Worm (Caenorhabditis elegans): ENCODE results near the gene aqp-4.
A peak's percentile ranks its signal among the peaks of the same experiment; 100 is the strongest.

Gene aqp-4

DNA sequence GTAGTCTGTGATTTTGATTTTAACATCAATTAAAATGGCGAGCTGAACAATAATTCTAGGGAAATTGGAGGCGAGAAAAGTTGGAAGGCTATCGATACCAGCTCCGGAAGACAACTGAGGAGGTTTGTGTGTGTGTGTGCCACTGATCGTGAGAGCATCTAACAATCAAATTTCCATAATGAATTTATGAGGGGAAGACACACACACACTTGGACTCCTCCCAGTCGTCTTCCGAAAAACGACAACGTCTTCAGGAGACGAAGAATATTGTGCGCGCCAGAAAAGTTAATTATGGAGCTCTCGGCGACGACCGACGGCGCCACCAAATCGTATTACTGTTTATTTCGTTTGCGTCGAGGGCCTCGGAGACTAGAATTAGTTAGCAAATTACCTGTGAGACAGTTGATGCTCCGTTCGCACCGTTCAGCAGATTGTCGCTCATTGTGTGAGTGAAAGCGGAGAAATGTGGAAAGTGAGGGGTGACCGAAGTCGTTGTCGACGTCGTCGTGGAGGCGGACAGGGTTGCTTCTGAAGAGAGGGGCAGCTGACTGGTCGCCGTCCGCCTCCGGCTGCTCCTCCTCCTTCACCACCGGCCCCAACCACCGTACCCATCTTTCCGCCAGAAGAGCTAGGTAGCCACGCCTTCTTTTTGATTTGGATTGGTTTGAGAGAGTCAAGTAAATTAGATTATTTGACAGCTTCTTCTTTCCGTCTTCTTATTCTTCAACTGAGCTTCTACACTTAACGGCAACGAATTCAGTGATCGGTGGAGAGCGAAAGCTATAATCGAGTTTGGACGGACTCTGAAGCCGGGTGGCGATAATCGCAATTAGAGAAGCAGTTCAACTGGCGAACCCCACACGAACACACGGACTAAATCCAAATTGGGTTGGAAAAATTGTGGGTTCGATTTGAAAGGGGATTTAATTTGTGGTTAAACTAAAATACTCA is 31.7 kb downstream of the aqp-4 start, which contains the start of gene unc-42 (continued):
- TF ChIP-seq mes-2 (tag; optimal IDR thresholded peaks at IDR 0.05; ENCODE audit: poor library complexity, severe bottlenecking) (no peak), D1046.2 (GFP tag; IDR thresholded peaks at IDR 0.05) (no peak), saeg-2 (GFP tag; IDR thresholded peaks at IDR 0.05) (no peak), nhr-237 (tag; optimal IDR thresholded peaks at IDR 0.05) (no peak), php-3 (GFP tag; IDR thresholded peaks at IDR 0.05) (no peak), cey-2 (tag; optimal IDR thresholded peaks at IDR 0.05; ENCODE audit: borderline replicate concordance, insufficient read depth) (no peak), nhr-76 (tag; optimal IDR thresholded peaks at IDR 0.05) (no peak), dmd-9 (GFP tag; IDR thresholded peaks at IDR 0.05) (no peak), pha-4 (GFP tag; IDR thresholded peaks at IDR 0.05) (no peak), pha-4 (tag; optimal IDR thresholded peaks at IDR 0.05) (no peak), arid-1 (GFP tag; conservative IDR thresholded peaks at IDR 0.05) (no peak), vab-7 (GFP tag; IDR thresholded peaks at IDR 0.05) (no peak), T26A8.4 (GFP tag; IDR thresholded peaks at IDR 0.05) (no peak), sdz-12 (GFP tag; optimal IDR thresholded peaks at IDR 0.05) (no peak), lir-3 (tag; optimal IDR thresholded peaks at IDR 0.05) (no peak), fkh-10 (GFP tag; optimal IDR thresholded peaks at IDR 0.05) (peak; percentile 73), hif-1 (tag; optimal IDR thresholded peaks at IDR 0.05) (no peak), dmd-6 (GFP tag; IDR thresholded peaks at IDR 0.05) (no peak)

DNA sequence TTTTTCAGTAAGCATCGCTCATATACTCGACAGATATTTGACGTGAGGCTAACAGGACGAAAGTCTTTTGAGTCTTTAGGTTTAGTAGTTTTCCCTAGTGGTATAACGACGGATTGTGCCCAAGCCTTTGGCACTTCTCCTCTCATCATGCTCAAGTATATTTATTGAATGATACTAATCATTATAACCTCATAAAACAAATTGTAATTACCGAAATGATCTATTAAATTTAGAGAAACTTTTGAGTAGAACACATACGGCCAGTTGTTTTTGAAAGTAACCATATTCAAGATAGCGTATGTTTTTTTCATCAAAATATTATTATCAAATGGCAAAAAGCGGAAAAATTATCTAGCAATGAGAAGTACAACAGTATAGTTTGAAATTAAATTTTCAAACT is 34.0 kb downstream of the aqp-4 start:
- no peak for TF ChIP-seq daf-8 (GFP tag; IDR thresholded peaks at IDR 0.05)
- no peak for TF ChIP-seq Y5F2A.4 (GFP tag; optimal IDR thresholded peaks at IDR 0.05)
- TF ChIP-seq egl-27 (tag; optimal IDR thresholded peaks at IDR 0.05) = no peak
- no peak for TF ChIP-seq R02D3.7 (tag; optimal IDR thresholded peaks at IDR 0.05)
- TF ChIP-seq saeg-2 (GFP tag; IDR thresholded peaks at IDR 0.05) = no peak
- TF ChIP-seq gei-8 (GFP tag; optimal IDR thresholded peaks at IDR 0.05) = no peak
- TF ChIP-seq ceh-62 (tag; optimal IDR thresholded peaks at IDR 0.05) = no peak
- no peak for TF ChIP-seq lin-15B (tag; optimal IDR thresholded peaks at IDR 0.05)
- TF ChIP-seq zip-2 (tag; optimal IDR thresholded peaks at IDR 0.05) = no peak
- TF ChIP-seq pqm-1 (tag; optimal IDR thresholded peaks at IDR 0.05) = no peak
- TF ChIP-seq ces-1 (GFP tag; optimal IDR thresholded peaks at IDR 0.05) = no peak
- TF ChIP-seq vab-7 (GFP tag; IDR thresholded peaks at IDR 0.05) = no peak
- TF ChIP-seq hif-1 (tag; optimal IDR thresholded peaks at IDR 0.05) = no peak
- TF ChIP-seq ceh-32 (tag; optimal IDR thresholded peaks at IDR 0.05; ENCODE audit: poor library complexity) = no peak

DNA sequence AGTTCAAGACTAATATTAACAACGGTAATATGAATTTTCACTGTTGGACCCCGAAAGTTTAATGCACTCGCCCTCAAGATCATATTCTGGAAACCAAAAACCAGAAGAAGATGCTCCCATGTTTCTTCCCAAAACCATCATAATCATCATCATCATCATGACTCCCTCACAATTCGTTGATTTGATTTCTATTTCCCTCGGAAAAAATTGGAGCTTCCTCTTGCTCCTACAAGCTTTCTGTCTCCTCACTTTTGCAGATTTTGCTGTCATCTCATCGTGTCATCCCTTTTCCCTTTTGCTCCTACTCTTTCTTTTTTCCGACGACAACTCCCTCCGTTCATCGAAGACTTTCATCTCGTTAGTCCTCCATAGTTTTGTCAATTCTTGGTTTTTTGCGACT is 34.6 kb downstream of the aqp-4 start, which contains the start of gene F46B6.2:
Gene F46B6.2 (plus strand): TSS at position 316 of the 400 bp plus-strand sequence.
- TF ChIP-seq lin-29 (GFP tag; IDR thresholded peaks at IDR 0.05) (no peak), ctbp-1 (GFP tag; IDR thresholded peaks at IDR 0.05) (0 out of 2 replicates have a peak, but pooled peaks have one; percentile 40)

DNA sequence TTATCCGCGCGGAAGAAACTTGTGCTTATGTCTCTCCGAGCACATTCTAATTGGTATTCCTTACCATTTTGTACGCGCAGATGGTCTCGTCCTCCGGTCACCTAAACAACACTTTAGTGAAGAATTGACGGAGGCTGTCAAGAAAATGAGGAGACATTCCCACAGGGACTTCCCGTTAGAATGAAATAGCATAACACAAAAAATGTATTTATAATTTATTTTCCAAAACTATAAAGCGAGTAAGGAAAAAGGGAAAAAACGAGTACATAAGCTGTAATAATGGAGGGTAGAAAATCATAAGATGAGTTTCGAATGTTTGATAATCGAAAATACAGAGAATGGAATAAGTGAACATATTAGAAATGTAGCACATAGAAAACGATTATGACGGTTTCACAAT is 38.4 kb downstream of the aqp-4 start, which contains the start of gene F46B6.12:
Gene F46B6.12 (minus strand): TSS at position 101 of the 400 bp plus-strand sequence.
- TF ChIP-seq madf-5 (GFP tag; IDR thresholded peaks at IDR 0.05) (no peak), T26A8.4 (GFP tag; IDR thresholded peaks at IDR 0.05) (no peak), unc-62 (GFP tag; optimal IDR thresholded peaks at IDR 0.05 in 1 of 2) (peak in 1 of 2 experiments; percentile 38), unc-62 (tag; optimal IDR thresholded peaks at IDR 0.05) (no peak)

All from whole organism, L4 larva.